Fruit fly (Drosophila melanogaster) whole organism, embryonic: ENCODE measurements around the gene Gcn5.
A peak's percentile ranks its signal among the peaks of the same experiment; 100 is the strongest.

ENCODE experiments used
- Adf1 ChIP-seq: fragments of 200-800 bp; sonication (Bioruptor generic); IDR thresholded peaks from 2 replicates; pipeline ENCODE4 v1.3.6; 2022; ENCODE audit warnings: missing biosample characterization, missing genetic modification characterization
- CG11456 ChIP-seq: fragments of 200-800 bp; sonication (Bioruptor generic); IDR thresholded peaks from 3 replicates; pipeline ENCODE4 v1.3.6; 2022; ENCODE audit warnings: missing biosample characterization, missing genetic modification characterization
- CG12219 ChIP-seq: fragments of 200-800 bp; sonication (Bioruptor generic); optimal IDR thresholded peaks from 3 replicates; lab custom pipeline; 2018; ENCODE audit warnings: missing biosample characterization, mild to moderate bottlenecking, missing genetic modification characterization
- CG12659 ChIP-seq: fragments of 200-800 bp; sonication (Bioruptor generic); optimal IDR thresholded peaks from 3 replicates; lab custom pipeline; 2017; ENCODE audit warnings: mild to moderate bottlenecking, missing biosample characterization, missing genetic modification reagents, missing genetic modification characterization
- CG12769 ChIP-seq: fragments of 200-800 bp; sonication (Bioruptor generic); optimal IDR thresholded peaks from 2 replicates; lab custom pipeline; 2019; ENCODE audit warnings: missing biosample characterization, mild to moderate bottlenecking, missing genetic modification characterization, moderate library complexity
- CG13123 ChIP-seq: fragments of 200-800 bp; sonication (Bioruptor generic); optimal IDR thresholded peaks from 2 replicates; lab custom pipeline; 2016; ENCODE audit warnings: missing biosample characterization, missing genetic modification characterization
- CG13424 ChIP-seq: fragments of 200-800 bp; sonication (Bioruptor generic); optimal IDR thresholded peaks from 2 replicates; lab custom pipeline; 2019; ENCODE audit warnings: missing biosample characterization, mild to moderate bottlenecking, missing genetic modification characterization, moderate library complexity
- CG13894 ChIP-seq: fragments of 200-800 bp; sonication (Bioruptor generic); optimal IDR thresholded peaks from 3 replicates; lab custom pipeline; 2018; ENCODE audit warnings: missing biosample characterization, mild to moderate bottlenecking, missing genetic modification characterization, moderate library complexity
- CG15269 ChIP-seq: fragments of 200-800 bp; sonication (Bioruptor generic); optimal IDR thresholded peaks from 2 replicates; lab custom pipeline; 2018; ENCODE audit warnings: missing biosample characterization, mild to moderate bottlenecking, missing genetic modification characterization, moderate library complexity
- CG15479 ChIP-seq: fragments of 200-800 bp; sonication (Bioruptor generic); optimal IDR thresholded peaks from 3 replicates; lab custom pipeline; 2019; ENCODE audit warnings: missing biosample characterization, mild to moderate bottlenecking, missing genetic modification characterization, moderate library complexity
- CG17328 ChIP-seq: fragments of 200-800 bp; sonication (Bioruptor generic); IDR thresholded peaks from 2 replicates; pipeline ENCODE4 v1.3.6; 2022; ENCODE audit warnings: missing biosample characterization, missing genetic modification characterization
- CG17912 ChIP-seq: fragments of 200-800 bp; sonication (Bioruptor generic); optimal IDR thresholded peaks from 2 replicates; lab custom pipeline; 2018; ENCODE audit warnings: missing biosample characterization, mild to moderate bottlenecking, missing genetic modification characterization
- CG18476 ChIP-seq: fragments of 200-800 bp; sonication (Bioruptor generic); optimal IDR thresholded peaks from 2 replicates; lab custom pipeline; 2016; ENCODE audit warnings: missing biosample characterization, mild to moderate bottlenecking, missing genetic modification characterization
- CG3163 ChIP-seq: fragments of 200-800 bp; sonication (Bioruptor generic); optimal IDR thresholded peaks from 3 replicates; lab custom pipeline; 2016; ENCODE audit warnings: missing biosample characterization, missing genetic modification characterization
- CG32767 ChIP-seq: fragments of 200-800 bp; sonication (Bioruptor generic); IDR thresholded peaks from 2 replicates; pipeline ENCODE4 v1.3.6; 2022; ENCODE audit warnings: missing biosample characterization, missing genetic modification characterization
- CG3995 ChIP-seq: fragments of 200-800 bp; sonication (Bioruptor generic); optimal IDR thresholded peaks from 3 replicates; lab custom pipeline; 2016; ENCODE audit warnings: missing biosample characterization, missing genetic modification characterization
- CG42726 ChIP-seq: fragments of 200-800 bp; sonication (Bioruptor generic); IDR thresholded peaks from 2 replicates; pipeline ENCODE4 v1.3.6; 2022; ENCODE audit warnings: missing biosample characterization, missing genetic modification characterization; ENCODE audit not compliant: partially characterized antibody
- CG43689 ChIP-seq: fragments of 200-800 bp; sonication (Bioruptor generic); IDR thresholded peaks from 2 replicates; pipeline ENCODE4 v1.3.6; 2022; ENCODE audit warnings: missing biosample characterization, missing genetic modification characterization
- CG5180 ChIP-seq: fragments of 200-800 bp; sonication (Bioruptor generic); optimal IDR thresholded peaks from 3 replicates; lab custom pipeline; 2017; ENCODE audit warnings: missing biosample characterization, missing genetic modification characterization, mild to moderate bottlenecking, moderate library complexity, missing genetic modification reagents
- CG5245 ChIP-seq: fragments of 200-800 bp; sonication (Bioruptor generic); optimal IDR thresholded peaks from 3 replicates; lab custom pipeline; 2016; ENCODE audit warnings: missing biosample characterization, missing genetic modification characterization
- CG6683 ChIP-seq: fragments of 200-800 bp; sonication (Bioruptor generic); optimal IDR thresholded peaks from 2 replicates; lab custom pipeline; 2017; ENCODE audit warnings: missing biosample characterization, mild to moderate bottlenecking, missing genetic modification characterization, missing genetic modification reagents
- CG8944 ChIP-seq: fragments of 200-800 bp; sonication (Bioruptor generic); optimal IDR thresholded peaks from 3 replicates; lab custom pipeline; 2016; ENCODE audit warnings: missing biosample characterization, missing genetic modification characterization
- CG9215 ChIP-seq: fragments of 200-800 bp; sonication (Bioruptor generic); IDR thresholded peaks from 2 replicates; pipeline ENCODE4 v1.3.6; 2022; ENCODE audit warnings: missing biosample characterization, missing genetic modification characterization
- CG9932 ChIP-seq: fragments of 200-800 bp; sonication (Bioruptor generic); IDR thresholded peaks from 2 replicates; pipeline ENCODE4 v1.3.6; 2022; ENCODE audit warnings: missing biosample characterization, missing genetic modification characterization
- Chrac-16 ChIP-seq: fragments of 200-800 bp; sonication (Bioruptor generic); optimal IDR thresholded peaks from 3 replicates; lab custom pipeline; 2016; ENCODE audit warnings: missing biosample characterization, missing genetic modification characterization
- D19B ChIP-seq: fragments of 200-800 bp; sonication (Bioruptor generic); optimal IDR thresholded peaks from 2 replicates; lab custom pipeline; 2017; ENCODE audit warnings: missing biosample characterization, mild to moderate bottlenecking, missing genetic modification characterization
- Elba2 ChIP-seq: fragments of 200-800 bp; sonication (Bioruptor generic); optimal IDR thresholded peaks from 3 replicates; lab custom pipeline; 2016; ENCODE audit warnings: missing biosample characterization, missing genetic modification characterization
- Gug ChIP-seq: fragments of 200-800 bp; sonication (Bioruptor generic); IDR thresholded peaks from 4 replicates; pipeline ENCODE4 v1.3.6; 2022; ENCODE audit warnings: missing biosample characterization, missing genetic modification characterization
- HmgZ ChIP-seq: fragments of 200-800 bp; sonication (Bioruptor generic); optimal IDR thresholded peaks from 2 replicates; lab custom pipeline; 2018; ENCODE audit warnings: missing biosample characterization, mild to moderate bottlenecking, missing genetic modification characterization
- Hr78 ChIP-seq, 2 experiments: fragments of 200-800 bp in 1 of 2; fragments of >200 bp in 1 of 2; sonication (Bioruptor generic) in 1 of 2; optimal IDR thresholded peaks; 2 replicates each; lab custom pipeline; 2017 to 2019; ENCODE audit warnings: missing biosample characterization in 2 of 2, missing genetic modification characterization in 2 of 2, mild to moderate bottlenecking in 1 of 2, moderate library complexity in 1 of 2
- Kr ChIP-seq: fragments of 200-800 bp; sonication (Bioruptor generic); optimal IDR thresholded peaks from 2 replicates; lab custom pipeline; 2017; ENCODE audit warnings: missing biosample characterization, mild to moderate bottlenecking, missing genetic modification characterization
- Rfx ChIP-seq: fragments of 200-800 bp; sonication (Bioruptor generic); IDR thresholded peaks from 2 replicates; pipeline ENCODE4 v1.3.6; 2022; ENCODE audit warnings: missing biosample characterization, missing genetic modification characterization
- Side ChIP-seq: fragments of 200-800 bp; sonication (Bioruptor generic); optimal IDR thresholded peaks from 2 replicates; lab custom pipeline; 2016; ENCODE audit warnings: missing biosample characterization, missing genetic modification characterization
- Sin3A ChIP-seq: fragments of >200 bp; optimal IDR thresholded peaks from 2 replicates; lab custom pipeline; 2018
- amos ChIP-seq: fragments of 200-800 bp; sonication (Bioruptor generic); IDR thresholded peaks from 2 replicates; pipeline ENCODE4 v1.3.6; 2022; ENCODE audit warnings: missing biosample characterization, missing genetic modification characterization; ENCODE audit not compliant: partially characterized antibody
- ap ChIP-seq: fragments of 200-800 bp; sonication (Bioruptor generic); IDR thresholded peaks from 2 replicates; pipeline ENCODE4 v1.3.6; 2022; ENCODE audit warnings: missing biosample characterization, missing genetic modification characterization
- gem ChIP-seq: fragments of 200-800 bp; sonication (Bioruptor generic); optimal IDR thresholded peaks from 2 replicates; lab custom pipeline; 2019; ENCODE audit warnings: missing biosample characterization, mild to moderate bottlenecking, missing genetic modification characterization, moderate library complexity
- grau ChIP-seq: fragments of 200-800 bp; optimal IDR thresholded peaks from 3 replicates; lab custom pipeline; 2019; ENCODE audit warnings: missing biosample characterization, mild to moderate bottlenecking, missing genetic modification characterization, moderate library complexity
- insv ChIP-seq, 2 experiments: fragments of 200-800 bp; sonication (Bioruptor generic); optimal IDR thresholded peaks; 3 replicates each; lab custom pipeline; 2016 to 2018; ENCODE audit warnings: missing biosample characterization in 2 of 2, missing genetic modification characterization in 2 of 2
- jigr1 ChIP-seq: fragments of 200-800 bp; sonication (Bioruptor generic); IDR thresholded peaks from 3 replicates; pipeline ENCODE4 v1.3.6; 2022; ENCODE audit warnings: missing biosample characterization, missing genetic modification characterization
- kay ChIP-seq: fragments of 200-800 bp; sonication (Bioruptor generic); optimal IDR thresholded peaks from 2 replicates; lab custom pipeline; 2016; ENCODE audit warnings: missing biosample characterization, missing genetic modification characterization
- lov ChIP-seq, 2 experiments: fragments of 200-800 bp in 1 of 2; fragments of >200 bp in 1 of 2; sonication (Bioruptor generic) in 1 of 2; IDR thresholded peaks in 1 of 2; optimal IDR thresholded peaks in 1 of 2; 2 replicates in 1 of 2; 3 replicates in 1 of 2; pipeline versions ENCODE4 v1.3.6 to Lab custom; 2017 to 2022; ENCODE audit warnings: missing biosample characterization in 1 of 2, missing genetic modification characterization in 1 of 2
- nmo ChIP-seq: fragments of 200-800 bp; sonication (Bioruptor generic); optimal IDR thresholded peaks from 2 replicates; lab custom pipeline; 2018; ENCODE audit warnings: missing biosample characterization, mild to moderate bottlenecking, missing genetic modification characterization, moderate library complexity
- pnt ChIP-seq: fragments of 200-800 bp; sonication (Bioruptor generic); optimal IDR thresholded peaks from 3 replicates; lab custom pipeline; 2016; ENCODE audit warnings: missing biosample characterization, missing genetic modification characterization
- rib ChIP-seq: fragments of 200-800 bp; sonication (Bioruptor generic); IDR thresholded peaks from 2 replicates; pipeline ENCODE4 v1.3.6; 2022; ENCODE audit warnings: missing biosample characterization, missing genetic modification characterization
- salm ChIP-seq: fragments of 200-800 bp; sonication (Bioruptor generic); optimal IDR thresholded peaks from 2 replicates; lab custom pipeline; 2018; ENCODE audit warnings: missing biosample characterization, mild to moderate bottlenecking, missing genetic modification characterization
- sens ChIP-seq: fragments of 200-800 bp; sonication (Bioruptor generic); peaks from one replicate; lab custom pipeline; 2016; ENCODE audit warnings: missing biosample characterization, missing genetic modification characterization
- slbo ChIP-seq: fragments of 200-800 bp; sonication (Bioruptor generic); IDR thresholded peaks from 2 replicates; pipeline ENCODE4 v1.3.6; 2022; ENCODE audit warnings: missing biosample characterization, missing genetic modification characterization
- toy ChIP-seq: fragments of 200-800 bp; sonication (Bioruptor generic); IDR thresholded peaks from 2 replicates; pipeline ENCODE4 v1.3.6; 2022; ENCODE audit warnings: missing biosample characterization, missing genetic modification characterization
- usp ChIP-seq: fragments of >200 bp; optimal IDR thresholded peaks from 2 replicates; lab custom pipeline; 2017; ENCODE audit warnings: missing biosample characterization, missing genetic modification characterization

The Gcn5 gene

dm6 chr3L:12523941-12524340, at the start of gene Gcn5, which contains the start of gene ver (continued):
- peak; percentile 56 for TF ChIP-seq CG15479 (GFP tag; lab: Kevin White, UChicago)
- TF ChIP-seq CG17912 (GFP tag; lab: Kevin White, UChicago): peak; percentile 72
- TF ChIP-seq usp: no peak
- peak; percentile 90 for TF ChIP-seq CG32767 (GFP tag; lab: Robert Waterston, UW)
- peak; percentile 95 for TF ChIP-seq CG15269 (tag; lab: Kevin White, UChicago)
- TF ChIP-seq Hr78 (GFP tag; optimal IDR thresholded peaks at IDR 0.05; lab: Kevin White, UChicago): no peak
- TF ChIP-seq CG9932: peak; percentile 95
- TF ChIP-seq slbo: peak; percentile 95
- peak; percentile 84 for TF ChIP-seq ap
- peak; percentile 95 for TF ChIP-seq gem (tag; lab: Kevin White, UChicago)
- TF ChIP-seq toy (GFP tag; lab: Robert Waterston, UW): peak; percentile 69; the same call in 1 of the 2 replicates
- TF ChIP-seq CG8944 (GFP tag; lab: Kevin White, UChicago): peak; percentile 79
- peak; percentile 74 for TF ChIP-seq salm (tag; lab: Kevin White, UChicago)
- TF ChIP-seq CG12219: peak; percentile 83
- peak; percentile 92 for TF ChIP-seq CG18476
- peak; percentile 21 for TF ChIP-seq Elba2 (GFP tag; lab: Kevin White, UChicago)
- TF ChIP-seq CG3163 (GFP tag; lab: Kevin White, UChicago): peak; percentile 51
- TF ChIP-seq CG13894 (tag; lab: Kevin White, UChicago): peak; percentile 91
- TF ChIP-seq sens (GFP tag; lab: Kevin White, UChicago): peak; percentile 97
- peak; percentile 92 for TF ChIP-seq CG13424 (tag; lab: Kevin White, UChicago)
- TF ChIP-seq jigr1 (GFP tag; lab: Robert Waterston, UW): peak; percentile 86
- TF ChIP-seq Adf1 (GFP tag; lab: Robert Waterston, UW): peak; percentile 68
- TF ChIP-seq Chrac-16 (GFP tag; lab: Kevin White, UChicago): peak; percentile 86
- no peak for TF ChIP-seq Kr (GFP tag; lab: Kevin White, UChicago)
- peak; percentile 65; the same call in 1 of the 2 replicates for TF ChIP-seq CG43689 (GFP tag; lab: Robert Waterston, UW)
- TF ChIP-seq CG12769: peak; percentile 90
- no peak for TF ChIP-seq CG42726 (GFP tag; lab: Robert Waterston, UW)
- TF ChIP-seq pnt: peak; percentile 77
- TF ChIP-seq CG12659: peak; percentile 95

DNA sequence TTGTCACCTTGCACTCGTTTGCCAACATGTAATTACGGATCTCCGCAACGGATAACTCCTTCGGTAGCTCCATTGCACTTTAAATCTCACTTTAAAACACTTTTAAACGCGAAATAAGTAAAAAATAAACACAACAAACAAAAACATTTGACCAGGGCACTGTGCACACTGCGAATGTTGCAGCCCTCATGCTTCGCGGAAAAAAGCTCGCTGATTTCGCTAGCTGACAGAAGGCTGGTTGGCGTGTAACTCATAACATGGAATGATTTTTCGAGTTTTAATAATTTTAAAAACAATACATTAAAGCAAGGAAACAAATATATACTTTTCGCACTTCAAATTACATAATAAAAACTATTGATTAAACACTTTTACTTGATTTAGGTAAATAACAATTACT, 48.6 kb upstream of the Gcn5 start, which contains the start of gene sowah:
Gene sowah (minus strand): TSS at position 177 of the 400 bp plus-strand sequence.
- peak; percentile 34 for TF ChIP-seq CG13424 (tag; lab: Kevin White, UChicago)
- peak; percentile 9 for TF ChIP-seq CG13123 (GFP tag; lab: Kevin White, UChicago)
- peak in 1 of 2 experiments; percentile 30 for TF ChIP-seq insv (GFP tag; optimal IDR thresholded peaks at IDR 0.05; lab: Kevin White, UChicago)
- TF ChIP-seq nmo (GFP tag; lab: Kevin White, UChicago): peak; percentile 68
- TF ChIP-seq CG5245 (GFP tag; lab: Kevin White, UChicago): peak; percentile 10
- peak; percentile 5 for TF ChIP-seq D19B (GFP tag; lab: Kevin White, UChicago)
- no peak for TF ChIP-seq CG6683 (GFP tag; lab: Kevin White, UChicago)
- TF ChIP-seq CG11456 (GFP tag; lab: Robert Waterston, UW): peak; percentile 69; the same call in 1 of the 3 replicates
- TF ChIP-seq pnt: peak; percentile 39
- no peak for TF ChIP-seq CG9215
- TF ChIP-seq lov (optimal IDR thresholded peaks at IDR 0.05; lab: Kevin White, UChicago): no peak
- no peak for TF ChIP-seq lov (GFP tag; IDR thresholded peaks at IDR 0.05; lab: Robert Waterston, UW)
- TF ChIP-seq HmgZ (tag; lab: Kevin White, UChicago): peak; percentile 76
- peak; percentile 74 for TF ChIP-seq Gug (GFP tag; lab: Robert Waterston, UW)
- peak; percentile 36 for TF ChIP-seq Side (GFP tag; lab: Kevin White, UChicago)
- TF ChIP-seq rib: 0 out of 2 replicates have a peak, but pooled peaks have one; percentile 36
- peak; percentile 67; the same call in 1 of the 2 replicates for TF ChIP-seq Rfx (GFP tag; lab: Robert Waterston, UW)
- TF ChIP-seq CG5180 (GFP tag; lab: Kevin White, UChicago): peak; percentile 18
- TF ChIP-seq amos (GFP tag; lab: Robert Waterston, UW): peak; percentile 57
- TF ChIP-seq grau (tag; lab: Kevin White, UChicago): peak; percentile 47
- peak; percentile 27 for TF ChIP-seq CG8944 (GFP tag; lab: Kevin White, UChicago)
- no peak for TF ChIP-seq CG15479 (GFP tag; lab: Kevin White, UChicago)
- peak; percentile 73 for TF ChIP-seq CG3995 (GFP tag; lab: Kevin White, UChicago)
- peak; percentile 100 for TF ChIP-seq kay (GFP tag; lab: Kevin White, UChicago)
- TF ChIP-seq Sin3A (lab: Kevin White, UChicago): peak; percentile 61
- TF ChIP-seq CG17328: 0 out of 2 replicates have a peak, but pooled peaks have one; percentile 12
